Fruit fly (Drosophila melanogaster): Measurements from ENCODE around the gene mRpS26.

DNA sequence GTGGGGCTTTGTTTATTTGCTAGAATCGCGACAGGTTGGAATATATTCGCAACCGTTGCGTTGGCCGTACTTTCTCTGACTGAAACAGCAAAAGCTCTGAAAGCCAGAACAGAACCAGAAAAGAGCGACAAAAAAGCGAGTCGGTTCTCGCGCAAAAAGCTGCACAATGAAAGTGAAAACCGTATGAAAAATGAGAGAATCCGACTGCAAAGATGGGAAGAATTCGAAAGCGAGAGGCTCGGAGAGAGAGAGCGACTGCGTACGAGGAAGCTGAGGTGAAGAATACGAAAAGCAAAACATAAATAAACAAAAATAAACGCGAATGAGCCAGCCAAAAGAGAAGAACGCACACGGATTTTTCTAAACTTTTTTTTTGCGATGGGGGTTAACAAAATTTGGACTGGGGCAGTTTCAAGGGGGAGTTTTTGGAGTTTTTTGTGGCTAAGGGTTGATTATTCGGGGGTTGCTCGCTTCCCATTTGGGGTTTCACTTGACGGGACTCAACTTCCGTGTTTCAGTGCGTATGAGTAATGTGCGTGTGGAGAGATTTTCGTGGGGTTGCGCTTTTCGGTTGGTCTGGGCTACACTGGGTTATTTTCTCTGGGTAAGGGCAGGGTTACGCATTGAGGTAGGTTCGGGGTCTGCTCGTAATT, 44.5 kb upstream of the mRpS26 start:
- TF ChIP-seq CTCF (optimal IDR thresholded peaks at IDR 0.05) = no peak
- no peak for TF ChIP-seq CG8478 (optimal IDR thresholded peaks at IDR 0.05)

Data from S2 (cell line).